Worm (Caenorhabditis elegans) whole organism, mixed stage, embryonic: Measurements from ENCODE around the gene emb-8.

ENCODE experiments used
- bed-3 ChIP-seq: fragments of 200-800 bp; sonication (Bioruptor generic); optimal IDR thresholded peaks from 3 replicates; lab custom pipeline; 2018; ENCODE audit warnings: mild to moderate bottlenecking, missing genetic modification characterization, moderate library complexity, missing compliant biosample characterization
- blmp-1 ChIP-seq: fragments of 150-350 bp; optimal IDR thresholded peaks from 2 replicates; lab custom pipeline; 2014; ENCODE audit warnings: missing biosample characterization, missing genetic modification characterization
- ces-1 ChIP-seq: fragments of 150-350 bp; optimal IDR thresholded peaks from 2 replicates; lab custom pipeline; 2014; ENCODE audit warnings: missing biosample characterization, missing genetic modification reagents, missing genetic modification characterization
- drap-1 ChIP-seq: fragments of 200-800 bp; sonication (Bioruptor generic); optimal IDR thresholded peaks from 3 replicates; lab custom pipeline; 2018; ENCODE audit warnings: mild to moderate bottlenecking, missing genetic modification characterization, missing compliant biosample characterization
- lin-13 ChIP-seq: fragments of 150-350 bp; optimal IDR thresholded peaks from 2 replicates; lab custom pipeline; 2014; ENCODE audit warnings: missing biosample characterization, missing genetic modification characterization
- mab-5 ChIP-seq: fragments of 150-350 bp; optimal IDR thresholded peaks from 2 replicates; lab custom pipeline; 2014; ENCODE audit warnings: missing biosample characterization, missing genetic modification characterization
- nhr-12 ChIP-seq: fragments of 150-350 bp; optimal IDR thresholded peaks from 2 replicates; lab custom pipeline; 2014; ENCODE audit warnings: missing biosample characterization, missing genetic modification characterization
- nhr-2 ChIP-seq: fragments of 150-350 bp; optimal IDR thresholded peaks from 2 replicates; lab custom pipeline; 2014; ENCODE audit warnings: missing biosample characterization, missing genetic modification characterization
- snpc-4 ChIP-seq: fragments of 150-350 bp; optimal IDR thresholded peaks from 2 replicates; lab custom pipeline; 2014; ENCODE audit warnings: missing biosample characterization, missing genetic modification characterization
- unc-62 ChIP-seq: fragments of 150-350 bp; optimal IDR thresholded peaks from 2 replicates; lab custom pipeline; 2014; ENCODE audit warnings: missing biosample characterization, missing genetic modification reagents, missing genetic modification characterization
- ztf-11 ChIP-seq: fragments of 150-350 bp; optimal IDR thresholded peaks from 2 replicates; lab custom pipeline; 2014; ENCODE audit warnings: missing biosample characterization, missing genetic modification characterization

DNA sequence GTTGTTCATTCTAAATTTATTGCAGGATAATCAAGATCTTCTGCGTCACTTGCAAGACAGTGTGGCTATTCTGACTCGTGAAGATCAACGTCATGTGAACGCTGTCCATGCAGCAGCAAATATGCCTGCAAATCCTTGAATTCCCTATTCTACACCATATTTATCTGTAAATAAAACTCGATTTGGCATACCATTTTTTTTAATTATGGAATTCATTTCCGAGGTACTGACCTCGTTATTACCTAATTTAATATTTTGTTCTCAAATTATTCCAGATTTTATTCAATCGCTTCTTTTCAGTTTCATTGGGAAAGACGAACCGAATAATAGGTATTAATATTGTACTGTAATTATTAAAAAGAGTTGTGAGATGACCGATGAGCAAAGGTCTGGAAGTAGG, 25.9 kb downstream of the emb-8 start, which contains the start of gene cid-1:
- no peak for TF ChIP-seq lin-13 (tag; lab: Kevin White, UChicago)
- no peak for TF ChIP-seq nhr-12 (tag; lab: Kevin White, UChicago)
- no peak for TF ChIP-seq unc-62 (GFP tag; lab: Kevin White, UChicago)
- no peak for TF ChIP-seq ztf-11 (tag; lab: Kevin White, UChicago)
- no peak for TF ChIP-seq mab-5 (tag; lab: Kevin White, UChicago)
- no peak for TF ChIP-seq blmp-1 (tag; lab: Kevin White, UChicago)
- no peak for TF ChIP-seq ces-1 (GFP tag; lab: Kevin White, UChicago)
- no peak for TF ChIP-seq bed-3 (GFP tag; lab: Kevin White, UChicago)
- TF ChIP-seq snpc-4 (tag; lab: Kevin White, UChicago) = no peak
- TF ChIP-seq drap-1 (GFP tag; lab: Kevin White, UChicago) = no peak
- no peak for TF ChIP-seq nhr-2 (tag; lab: Kevin White, UChicago)
